Worm (Caenorhabditis elegans) whole organism, late embryonic: ENCODE measurements around the gene tbck-1.

ENCODE experiments used
- dmd-4 ChIP-seq: sonication (generic microtip); optimal IDR thresholded peaks from 2 replicates; lab custom pipeline; 2016; ENCODE audit warnings: borderline replicate concordance, missing genetic modification characterization, missing compliant biosample characterization
- pha-4 ChIP-seq: fragments of 150-350 bp; optimal IDR thresholded peaks from 2 replicates; lab custom pipeline; 2018; ENCODE audit warnings: missing biosample characterization, missing genetic modification reagents, missing genetic modification characterization
- tbx-2 ChIP-seq: sonication (generic microtip); optimal IDR thresholded peaks from 2 replicates; lab custom pipeline; 2016; ENCODE audit warnings: missing genetic modification characterization, missing compliant biosample characterization

DNA sequence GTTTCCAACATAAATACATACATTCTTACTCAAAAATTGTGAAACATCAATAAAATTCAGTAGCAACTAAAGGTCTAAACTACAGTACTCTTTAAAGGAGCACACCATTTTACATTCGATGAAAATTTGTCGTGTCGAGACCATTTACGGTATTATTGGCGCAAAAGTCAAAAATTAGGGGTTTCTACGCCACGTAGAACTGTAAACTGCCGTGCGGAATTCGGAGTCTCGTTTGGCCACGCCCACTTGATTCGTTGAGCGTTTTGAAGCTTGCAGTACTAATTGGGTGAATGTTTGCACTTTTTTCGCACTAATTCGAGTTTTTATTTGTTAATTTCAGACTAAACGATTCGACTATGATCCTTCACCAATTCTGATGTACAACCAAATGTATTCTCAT lies 37.7 kb upstream of the tbck-1 start:
- no peak for TF ChIP-seq pha-4
- no peak for TF ChIP-seq dmd-4 (tag; lab: Kevin White, UChicago)
- TF ChIP-seq tbx-2 (tag; lab: Kevin White, UChicago) = no peak
